Worm (Caenorhabditis elegans): ENCODE data around the gene K03A1.4.

- TF ChIP-seq nhr-11 (tag; optimal IDR thresholded peaks at IDR 0.05) = no peak
- TF ChIP-seq snpc-4 (tag; optimal IDR thresholded peaks at IDR 0.05) = no peak
- no peak for TF ChIP-seq skn-1 (tag; optimal IDR thresholded peaks at IDR 0.05)
- TF ChIP-seq Y55F3AM.14 (GFP tag; optimal IDR thresholded peaks at IDR 0.05) = no peak
- TF ChIP-seq elt-3 (tag; optimal IDR thresholded peaks at IDR 0.05) = no peak
- TF ChIP-seq lin-39 (tag; optimal IDR thresholded peaks at IDR 0.05) = no peak
- no peak for TF ChIP-seq ama-1 (optimal IDR thresholded peaks at IDR 0.05)
- TF ChIP-seq blmp-1 (tag; optimal IDR thresholded peaks at IDR 0.05; ENCODE audit: insufficient read depth) = peak; percentile 80
These were observed 32.2 kb upstream of the K03A1.4 start, which contains the start of gene ttr-30 for ce11 chrX:7330685-7331196.
